Fruit fly (Drosophila melanogaster) whole organism, larva: ENCODE data around the gene Upf1.
A peak's percentile ranks its signal among the peaks of the same experiment; 100 is the strongest.

Experiments used
- noc ChIP-seq: fragments of 200-800 bp; sonication (Bioruptor generic); optimal IDR thresholded peaks from 3 replicates; lab custom pipeline; 2019; ENCODE audit warnings: missing biosample characterization, mild to moderate bottlenecking, missing genetic modification characterization, moderate library complexity

Gene Upf1

dm6 chrX:11886976-11887375, 18.2 kb downstream of the Upf1 start, which contains the start of the genes CG10353 and SelG:
Gene CG10353 (minus strand): TSS chrX:11887162.
Gene SelG (plus strand): TSS chrX:11887284.
- TF ChIP-seq noc (tag; lab: Kevin White, UChicago): peak; percentile 32

- TF ChIP-seq noc (tag; lab: Kevin White, UChicago): peak; percentile 64
Measured at dm6 chrX:11885356-11885755, 19.8 kb downstream of the Upf1 start.

dm6 chrX:11884134-11884533, 21.0 kb downstream of the Upf1 start:
- TF ChIP-seq noc (tag; lab: Kevin White, UChicago): no peak

- TF ChIP-seq noc (tag; lab: Kevin White, UChicago): no peak
Measured at dm6 chrX:11882447-11882846, 22.7 kb downstream of the Upf1 start.

- no peak for TF ChIP-seq noc (tag; lab: Kevin White, UChicago)
Measured at dm6 chrX:11881686-11882085, 23.5 kb downstream of the Upf1 start.

dm6 chrX:11877165-11877564, 28.0 kb downstream of the Upf1 start, which contains the start of gene CG10352:
Gene CG10352 (minus strand): TSS chrX:11877168.
- no peak for TF ChIP-seq noc (tag; lab: Kevin White, UChicago)

- peak; percentile 40 for TF ChIP-seq noc (tag; lab: Kevin White, UChicago)
Measured at dm6 chrX:11875146-11875830, 29.9 kb downstream of the Upf1 start.

dm6 chrX:11873116-11873515, 32.1 kb downstream of the Upf1 start, which contains the start of gene CG15739:
Gene CG15739 (plus strand): TSS chrX:11873319.
- TF ChIP-seq noc (tag; lab: Kevin White, UChicago): no peak

dm6 chrX:11872517-11872916, 32.7 kb downstream of the Upf1 start, which contains the start of gene BORCS5:
Gene BORCS5 (minus strand): TSS chrX:11872779.
- no peak for TF ChIP-seq noc (tag; lab: Kevin White, UChicago)

- no peak for TF ChIP-seq noc (tag; lab: Kevin White, UChicago)
Measured at dm6 chrX:11868866-11869265, 36.3 kb downstream of the Upf1 start, which contains the start of the genes Nrd1 and CG1847. Gene Nrd1 (minus strand): TSS chrX:11868893. Gene CG1847 (plus strand): TSS chrX:11869170.

- no peak for TF ChIP-seq noc (tag; lab: Kevin White, UChicago)
Measured at dm6 chrX:11858439-11858813, 46.7 kb downstream of the Upf1 start.

dm6 chrX:11857522-11858438, 47.4 kb downstream of the Upf1 start:
- peak; percentile 77 for TF ChIP-seq noc (tag; lab: Kevin White, UChicago)

- no peak for TF ChIP-seq noc (tag; lab: Kevin White, UChicago)
Measured at dm6 chrX:11856867-11857266, 48.3 kb downstream of the Upf1 start.

- no peak for TF ChIP-seq noc (tag; lab: Kevin White, UChicago)
Measured at dm6 chrX:11855950-11856349, 49.2 kb downstream of the Upf1 start.

dm6 chrX:11854758-11855465, 50.3 kb downstream of the Upf1 start, which contains the start of the genes CG10347 and ATP7:
Gene CG10347 (minus strand): TSS chrX:11854931.
Gene ATP7 (plus strand): TSS chrX:11855022.
- TF ChIP-seq noc (tag; lab: Kevin White, UChicago): peak; percentile 30
